Fruit fly (Drosophila melanogaster) whole organism, adult: ENCODE results near the gene fru.

ENCODE experiments used
- CG11617 ChIP-seq: fragments of 200-800 bp; sonication (Bioruptor generic); optimal IDR thresholded peaks from 2 replicates; lab custom pipeline; 2017; ENCODE audit warnings: mild to moderate bottlenecking, missing biosample characterization, missing genetic modification reagents, missing genetic modification characterization
- CG12768 ChIP-seq: fragments of 200-800 bp; sonication (Bioruptor generic); optimal IDR thresholded peaks from 2 replicates; lab custom pipeline; 2017; ENCODE audit warnings: missing biosample characterization, missing genetic modification characterization, mild to moderate bottlenecking, moderate library complexity, missing genetic modification reagents
- CG14711 ChIP-seq: fragments of 200-800 bp; sonication (Bioruptor generic); optimal IDR thresholded peaks from 2 replicates; lab custom pipeline; 2018; ENCODE audit warnings: missing biosample characterization, mild to moderate bottlenecking, missing genetic modification characterization, moderate library complexity
- CG1620 ChIP-seq: fragments of 200-800 bp; sonication (Bioruptor generic); optimal IDR thresholded peaks from 2 replicates; lab custom pipeline; 2016; ENCODE audit warnings: missing biosample characterization, missing genetic modification characterization
- CG33017 ChIP-seq: fragments of 200-800 bp; sonication (Bioruptor generic); optimal IDR thresholded peaks from 2 replicates; lab custom pipeline; 2018; ENCODE audit warnings: missing biosample characterization, mild to moderate bottlenecking, missing genetic modification characterization, moderate library complexity
- CG5204 ChIP-seq: fragments of 200-800 bp; sonication (Bioruptor generic); optimal IDR thresholded peaks from 2 replicates; lab custom pipeline; 2016; ENCODE audit warnings: missing biosample characterization, missing genetic modification characterization
- CG7045 ChIP-seq: fragments of 200-800 bp; sonication (Bioruptor generic); optimal IDR thresholded peaks from 2 replicates; lab custom pipeline; 2017; ENCODE audit warnings: missing biosample characterization, mild to moderate bottlenecking, missing genetic modification characterization
- CG7101 ChIP-seq: fragments of 200-800 bp; sonication (Bioruptor generic); optimal IDR thresholded peaks from 2 replicates; lab custom pipeline; 2018; ENCODE audit warnings: missing biosample characterization, mild to moderate bottlenecking, missing genetic modification characterization, moderate library complexity
- Clk ChIP-seq: fragments of 200-800 bp; sonication (Bioruptor generic); optimal IDR thresholded peaks from 2 replicates; lab custom pipeline; 2017; ENCODE audit warnings: missing biosample characterization, missing genetic modification characterization
- Crg-1 ChIP-seq: fragments of 200-800 bp; sonication (Bioruptor generic); optimal IDR thresholded peaks from 2 replicates; lab custom pipeline; 2016; ENCODE audit warnings: missing biosample characterization, missing genetic modification characterization
- Hr96 ChIP-seq: fragments of 200-800 bp; sonication (Bioruptor generic); optimal IDR thresholded peaks from 2 replicates; lab custom pipeline; 2016; ENCODE audit warnings: missing biosample characterization, missing genetic modification characterization
- Mnt ChIP-seq: fragments of 200-800 bp; sonication (Bioruptor generic); optimal IDR thresholded peaks from 2 replicates; lab custom pipeline; 2016; ENCODE audit warnings: missing biosample characterization, mild to moderate bottlenecking, missing genetic modification characterization
- bab1 ChIP-seq: fragments of 200-800 bp; sonication (Bioruptor generic); optimal IDR thresholded peaks from 3 replicates; lab custom pipeline; 2019; ENCODE audit warnings: missing biosample characterization, mild to moderate bottlenecking, missing genetic modification characterization, moderate library complexity
- cic ChIP-seq: fragments of 200-800 bp; sonication (Bioruptor generic); optimal IDR thresholded peaks from 2 replicates; lab custom pipeline; 2017; ENCODE audit warnings: missing biosample characterization, mild to moderate bottlenecking, missing genetic modification characterization, moderate library complexity
- cnc ChIP-seq, 2 experiments: fragments of >200 bp; optimal IDR thresholded peaks; 2 replicates each; lab custom pipeline; 2017
- kay ChIP-seq: fragments of 200-800 bp; sonication (Bioruptor generic); peaks from one replicate; lab custom pipeline; 2016; ENCODE audit warnings: missing biosample characterization, missing genetic modification characterization, borderline replicate concordance
- ovo ChIP-seq: fragments of 200-800 bp; sonication (Bioruptor generic); optimal IDR thresholded peaks from 2 replicates; lab custom pipeline; 2016; ENCODE audit warnings: missing biosample characterization, missing genetic modification characterization
- pad ChIP-seq: fragments of 200-800 bp; sonication (Bioruptor generic); optimal IDR thresholded peaks from 3 replicates; lab custom pipeline; 2017; ENCODE audit warnings: missing biosample characterization, missing genetic modification characterization, mild to moderate bottlenecking, moderate library complexity, missing genetic modification reagents
- tj ChIP-seq: fragments of 200-800 bp; sonication (Bioruptor generic); optimal IDR thresholded peaks from 3 replicates; lab custom pipeline; 2017; ENCODE audit warnings: missing biosample characterization, mild to moderate bottlenecking, missing genetic modification characterization, moderate library complexity
- toe ChIP-seq: fragments of 200-800 bp; sonication (Bioruptor generic); optimal IDR thresholded peaks from 2 replicates; lab custom pipeline; 2016; ENCODE audit warnings: missing biosample characterization, missing genetic modification characterization

Gene fru

DNA sequence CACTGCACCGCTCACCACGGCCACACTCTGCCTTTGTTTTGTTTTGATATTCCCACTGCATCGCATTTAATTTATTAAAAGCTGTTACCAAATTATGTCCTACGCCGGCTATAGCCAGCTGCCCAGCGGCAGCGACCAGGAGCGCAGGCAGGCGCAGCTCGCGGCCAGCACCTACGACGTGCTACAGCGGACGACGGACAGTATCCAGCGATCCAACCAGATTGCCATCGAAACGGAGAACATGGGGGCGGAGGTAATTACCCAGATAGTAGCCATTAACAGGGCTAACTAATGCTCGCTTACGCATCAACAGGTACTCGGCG, 145.7 kb downstream of the fru start:
- TF ChIP-seq kay (GFP tag; lab: Kevin White, UChicago): no peak
- no peak for TF ChIP-seq CG33017 (tag; lab: Kevin White, UChicago)
- TF ChIP-seq cic: no peak
- no peak for TF ChIP-seq CG14711
- TF ChIP-seq cnc (optimal IDR thresholded peaks at IDR 0.05; lab: Kevin White, UChicago): no peak

DNA sequence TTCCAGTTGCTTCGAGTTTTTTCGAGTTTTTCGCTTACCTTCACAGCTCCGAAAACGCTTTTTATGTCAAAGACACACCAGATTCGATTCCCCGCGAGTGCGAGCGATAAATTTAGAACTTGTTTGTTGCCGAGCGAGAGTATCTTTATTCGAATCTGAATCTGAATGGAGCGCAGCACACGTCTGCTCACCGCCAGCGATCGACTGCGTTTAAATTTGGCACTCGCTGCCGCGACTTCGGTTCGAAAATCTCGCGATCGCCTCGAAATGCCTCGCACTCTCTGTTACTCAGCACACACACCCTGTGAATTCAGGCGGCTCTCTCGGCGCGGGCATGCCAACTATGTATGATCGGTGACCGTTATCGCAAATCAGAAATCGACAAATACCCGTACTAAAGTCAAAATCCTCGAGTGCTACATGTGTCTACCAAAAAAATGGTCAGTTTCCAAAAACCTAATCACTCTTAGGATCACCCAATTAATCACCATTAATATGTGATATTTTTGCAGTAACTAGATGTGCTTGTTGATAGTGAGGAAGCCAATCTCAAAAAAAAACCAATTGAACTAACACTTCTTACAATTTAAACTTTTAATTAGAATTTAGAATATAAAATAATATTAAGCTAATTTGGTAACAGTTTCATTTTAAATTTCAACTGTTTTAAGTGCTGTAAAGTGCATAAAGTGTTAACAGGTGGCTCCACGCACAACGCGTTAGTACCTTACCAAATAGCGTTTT, 146.3 kb downstream of the fru start, which contains the start of gene Vha100-2:
Vha100-2 (minus strand) TSS at position 216 of the 744 bp plus-strand sequence.
- TF ChIP-seq CG14711: peak; percentile 29
- TF ChIP-seq cic: peak; percentile 51
- TF ChIP-seq CG1620: peak; percentile 65
- peak; percentile 22 for TF ChIP-seq CG5204 (GFP tag; lab: Kevin White, UChicago)
- peak; percentile 19 for TF ChIP-seq bab1 (GFP tag; lab: Kevin White, UChicago)
- peak; percentile 77 for TF ChIP-seq CG12768 (GFP tag; lab: Kevin White, UChicago)
- TF ChIP-seq Mnt (GFP tag; lab: Kevin White, UChicago): peak; percentile 42
- TF ChIP-seq tj (GFP tag; lab: Kevin White, UChicago): peak; percentile 17
- TF ChIP-seq pad (GFP tag; lab: Kevin White, UChicago): peak; percentile 56
- TF ChIP-seq Hr96: peak; percentile 24
- TF ChIP-seq kay (GFP tag; lab: Kevin White, UChicago): no peak
- TF ChIP-seq ovo (GFP tag; lab: Kevin White, UChicago): no peak
- TF ChIP-seq CG11617: no peak
- no peak for TF ChIP-seq Clk (GFP tag; lab: Kevin White, UChicago)
- TF ChIP-seq CG7101 (tag; lab: Kevin White, UChicago): peak; percentile 12

DNA sequence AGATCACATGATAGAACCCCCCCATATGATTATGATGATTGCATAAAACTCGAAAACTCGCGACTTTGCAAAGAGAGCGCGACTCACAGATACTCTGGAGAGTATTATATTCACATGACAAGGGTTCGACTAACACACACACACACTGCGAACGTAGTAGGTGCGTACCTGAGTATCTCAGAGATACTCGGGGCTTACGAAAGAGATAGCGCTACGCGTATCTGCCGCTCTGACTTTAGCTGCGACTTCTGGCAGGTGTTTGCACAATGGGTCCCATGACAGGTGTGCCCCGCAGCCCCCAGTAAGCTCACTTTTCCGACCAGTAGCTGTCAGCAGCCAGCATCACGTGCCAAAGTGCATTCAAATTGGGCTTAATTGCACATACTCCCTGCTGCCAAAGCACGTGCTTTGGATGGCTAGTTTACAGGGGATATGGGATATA, 146.9 kb downstream of the fru start:
- TF ChIP-seq tj (GFP tag; lab: Kevin White, UChicago): peak; percentile 35
- TF ChIP-seq cnc (optimal IDR thresholded peaks at IDR 0.05; lab: Kevin White, UChicago): no peak
- no peak for TF ChIP-seq pad (GFP tag; lab: Kevin White, UChicago)
- no peak for TF ChIP-seq CG5204 (GFP tag; lab: Kevin White, UChicago)
- TF ChIP-seq toe: no peak
- TF ChIP-seq CG33017 (tag; lab: Kevin White, UChicago): no peak
- TF ChIP-seq bab1 (GFP tag; lab: Kevin White, UChicago): no peak
- TF ChIP-seq CG1620: no peak
- TF ChIP-seq Mnt (GFP tag; lab: Kevin White, UChicago): peak; percentile 8
- no peak for TF ChIP-seq cic
- TF ChIP-seq Clk (GFP tag; lab: Kevin White, UChicago): no peak

DNA sequence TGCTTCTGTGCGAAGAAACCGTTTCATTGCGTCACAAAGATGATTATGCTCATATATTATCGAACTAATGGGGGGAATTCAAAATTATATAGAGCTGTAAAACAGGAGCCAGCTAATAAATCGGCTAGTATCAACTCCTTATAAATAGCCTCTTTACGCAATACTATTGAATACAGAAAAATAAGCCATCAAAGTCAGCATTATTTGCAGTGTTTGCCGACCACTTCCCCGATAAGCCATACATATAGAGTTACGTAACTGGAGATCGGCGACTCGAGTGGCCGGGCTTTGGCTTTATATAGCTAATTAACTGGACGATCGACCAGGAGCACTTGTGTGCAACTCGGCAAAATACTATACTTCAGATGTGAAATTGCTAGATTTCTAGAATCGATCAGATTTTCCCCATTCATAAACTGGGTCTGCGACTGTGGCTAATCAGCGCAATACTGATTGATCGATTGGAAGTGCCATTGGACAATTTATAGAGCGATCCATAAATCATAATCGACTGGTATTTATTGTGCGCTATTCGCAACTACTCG, 147.5 kb downstream of the fru start:
- no peak for TF ChIP-seq toe
- TF ChIP-seq CG1620: no peak
- no peak for TF ChIP-seq Crg-1 (GFP tag; lab: Kevin White, UChicago)
- peak; percentile 19 for TF ChIP-seq pad (GFP tag; lab: Kevin White, UChicago)
- TF ChIP-seq CG7101 (tag; lab: Kevin White, UChicago): no peak
- no peak for TF ChIP-seq CG12768 (GFP tag; lab: Kevin White, UChicago)
- no peak for TF ChIP-seq CG14711
- TF ChIP-seq CG5204 (GFP tag; lab: Kevin White, UChicago): no peak
- TF ChIP-seq Clk (GFP tag; lab: Kevin White, UChicago): no peak
- TF ChIP-seq cic: peak; percentile 91
- no peak for TF ChIP-seq kay (GFP tag; lab: Kevin White, UChicago)
- TF ChIP-seq bab1 (GFP tag; lab: Kevin White, UChicago): no peak
- TF ChIP-seq tj (GFP tag; lab: Kevin White, UChicago): peak; percentile 67
- TF ChIP-seq Mnt (GFP tag; lab: Kevin White, UChicago): no peak
- no peak for TF ChIP-seq Hr96
- no peak for TF ChIP-seq cnc (optimal IDR thresholded peaks at IDR 0.05; lab: Kevin White, UChicago)
- TF ChIP-seq CG33017 (tag; lab: Kevin White, UChicago): no peak
- TF ChIP-seq CG11617: no peak
- no peak for TF ChIP-seq CG7045 (GFP tag; lab: Kevin White, UChicago)
- no peak for TF ChIP-seq ovo (GFP tag; lab: Kevin White, UChicago)

DNA sequence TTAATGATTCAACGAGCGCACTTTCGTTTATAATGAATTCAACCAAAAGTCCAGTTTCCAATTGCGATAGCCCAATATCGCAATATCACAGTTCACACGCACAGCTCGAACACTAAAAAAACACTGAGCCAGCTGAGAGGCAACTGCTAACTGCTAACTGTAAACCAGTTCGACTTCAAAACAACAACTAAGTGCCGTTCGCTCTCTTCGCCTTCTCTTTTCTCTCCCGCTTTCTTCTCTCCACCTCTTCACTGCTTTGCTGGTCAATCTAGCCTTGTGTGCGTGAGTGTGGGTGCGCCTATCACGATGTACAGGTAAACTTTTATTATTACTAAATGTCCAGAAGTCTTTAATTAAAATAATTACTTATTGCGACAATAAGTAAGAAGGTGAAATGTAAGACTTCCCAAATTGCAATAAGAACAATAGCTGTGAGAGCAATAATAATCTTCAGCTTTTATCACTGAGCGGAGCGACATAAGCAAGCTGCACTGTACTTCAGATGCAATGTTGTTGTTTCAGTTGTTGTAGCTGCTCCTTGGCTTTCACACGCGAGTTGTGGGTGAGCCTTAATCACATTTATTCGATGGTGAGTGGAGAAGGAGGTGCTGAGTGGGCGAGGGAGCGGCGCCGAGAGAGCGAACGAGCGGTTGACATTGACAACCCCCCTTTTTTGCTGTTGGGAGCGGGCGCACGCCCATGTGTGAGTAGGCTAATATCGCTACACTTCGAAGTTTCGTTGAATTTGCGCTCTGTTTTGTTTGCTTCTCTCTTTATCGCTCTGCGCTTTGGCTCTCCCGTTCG, 148.4 kb downstream of the fru start, which contains the start of gene Vti1b:
Vti1b (plus strand) TSS at position 195 of the 804 bp plus-strand sequence.
- peak; percentile 92 for TF ChIP-seq ovo (GFP tag; lab: Kevin White, UChicago)
- peak; percentile 89 for TF ChIP-seq toe
- peak; percentile 86 for TF ChIP-seq CG7045 (GFP tag; lab: Kevin White, UChicago)
- TF ChIP-seq bab1 (GFP tag; lab: Kevin White, UChicago): peak; percentile 97
- peak; percentile 87 for TF ChIP-seq Clk (GFP tag; lab: Kevin White, UChicago)
- TF ChIP-seq CG11617: peak; percentile 93
- TF ChIP-seq CG33017 (tag; lab: Kevin White, UChicago): peak; percentile 90
- TF ChIP-seq Hr96: peak; percentile 70
- peak; percentile 74 for TF ChIP-seq tj (GFP tag; lab: Kevin White, UChicago)
- peak; percentile 90 for TF ChIP-seq CG14711
- TF ChIP-seq pad (GFP tag; lab: Kevin White, UChicago): peak; percentile 86
- TF ChIP-seq Mnt (GFP tag; lab: Kevin White, UChicago): peak; percentile 82
- peak; percentile 95 for TF ChIP-seq CG12768 (GFP tag; lab: Kevin White, UChicago)
- peak; percentile 89 for TF ChIP-seq cic
- TF ChIP-seq Crg-1 (GFP tag; lab: Kevin White, UChicago): peak; percentile 94
- TF ChIP-seq CG1620: peak; percentile 86
- peak; percentile 92 for TF ChIP-seq CG5204 (GFP tag; lab: Kevin White, UChicago)
- no peak for TF ChIP-seq cnc (optimal IDR thresholded peaks at IDR 0.05; lab: Kevin White, UChicago)
- TF ChIP-seq CG7101 (tag; lab: Kevin White, UChicago): peak; percentile 94
- peak; percentile 83 for TF ChIP-seq kay (GFP tag; lab: Kevin White, UChicago)
